Fruit fly (Drosophila melanogaster): ENCODE data around the gene GMF.

GMF gene

dm6 chr2L:16302773-16303279 is at the start of gene GMF (continued):
- TF ChIP-seq tin (GFP tag; optimal IDR thresholded peaks at IDR 0.05) (peak; percentile 37), CG16863 (GFP tag; optimal IDR thresholded peaks at IDR 0.05) (peak; percentile 1), Oaz (GFP tag; IDR thresholded peaks at IDR 0.05) (no peak), grau (tag; optimal IDR thresholded peaks at IDR 0.05) (peak; percentile 43), sd (tag; optimal IDR thresholded peaks at IDR 0.05) (peak; percentile 57), sens (GFP tag) (peak; percentile 82), jigr1 (GFP tag; IDR thresholded peaks at IDR 0.05) (peak; percentile 67; the same call in 1 of the 3 replicates), Scr (GFP tag; IDR thresholded peaks at IDR 0.05; ENCODE audit: partially characterized antibody) (peak; percentile 44; the same call in 1 of the 2 replicates), D19B (GFP tag; optimal IDR thresholded peaks at IDR 0.05) (peak; percentile 73), CG7987 (GFP tag; optimal IDR thresholded peaks at IDR 0.05) (no peak), knrl (GFP tag; IDR thresholded peaks at IDR 0.05; ENCODE audit: partially characterized antibody) (peak; percentile 46; the same call in 2 of the 3 replicates), Poxn (GFP tag; IDR thresholded peaks at IDR 0.05) (no peak), CG13287 (GFP tag; IDR thresholded peaks at IDR 0.05; ENCODE audit: partially characterized antibody) (0 out of 2 replicates have a peak, but pooled peaks have one; percentile 25), Dek (tag; optimal IDR thresholded peaks at IDR 0.05) (no peak), Dp (GFP tag; optimal IDR thresholded peaks at IDR 0.05) (peak; percentile 13), exex (tag; optimal IDR thresholded peaks at IDR 0.05) (peak; percentile 41), Spps (tag; optimal IDR thresholded peaks at IDR 0.05) (no peak), CG2712 (tag; optimal IDR thresholded peaks at IDR 0.05) (peak; percentile 68), CG8089 (GFP tag; optimal IDR thresholded peaks at IDR 0.05) (no peak), CG12155 (GFP tag; optimal IDR thresholded peaks at IDR 0.05) (peak; percentile 20), pita (GFP tag; optimal IDR thresholded peaks at IDR 0.05) (no peak), eve (GFP tag; optimal IDR thresholded peaks at IDR 0.05) (no peak), Rx (GFP tag; IDR thresholded peaks at IDR 0.05) (no peak), lola (GFP tag; optimal IDR thresholded peaks at IDR 0.05) (peak in 1 of 3 experiments; percentile 62), CG7556 (GFP tag; optimal IDR thresholded peaks at IDR 0.05) (peak; percentile 30), GATAe (GFP tag; conservative IDR thresholded peaks at IDR 0.05) (no peak), CG11456 (GFP tag; IDR thresholded peaks at IDR 0.05) (no peak), CG30431 (GFP tag; optimal IDR thresholded peaks at IDR 0.05) (no peak), Camta (GFP tag; optimal IDR thresholded peaks at IDR 0.05) (no peak), Ptx1 (GFP tag; IDR thresholded peaks at IDR 0.05) (0 out of 2 replicates have a peak, but pooled peaks have one; percentile 25), crp (GFP tag; optimal IDR thresholded peaks at IDR 0.05) (peak in 1 of 2 experiments; percentile 21), CG4360 (GFP tag; IDR thresholded peaks at IDR 0.05) (no peak), peb (GFP tag; IDR thresholded peaks at IDR 0.05) (no peak), CG4424 (GFP tag; optimal IDR thresholded peaks at IDR 0.05) (peak; percentile 48), CG14860 (GFP tag; IDR thresholded peaks at IDR 0.05; ENCODE audit: partially characterized antibody) (no peak), ERR (GFP tag; optimal IDR thresholded peaks at IDR 0.05) (no peak), HmgZ (tag; optimal IDR thresholded peaks at IDR 0.05) (no peak), CG14710 (tag; optimal IDR thresholded peaks at IDR 0.05) (peak; percentile 86), CG12659 (GFP tag; optimal IDR thresholded peaks at IDR 0.05) (peak; percentile 67), CG17361 (GFP tag; IDR thresholded peaks at IDR 0.05) (peak; percentile 78; the same call in 2 of the 3 replicates), Hr3 (GFP tag; optimal IDR thresholded peaks at IDR 0.05) (peak; percentile 37), pum (GFP tag; optimal IDR thresholded peaks at IDR 0.05) (no peak), NC2β (GFP tag; optimal IDR thresholded peaks at IDR 0.05) (peak; percentile 38), CG2199 (GFP tag; IDR thresholded peaks at IDR 0.05) (no peak), br (optimal IDR thresholded peaks at IDR 0.05) (no peak), pan (optimal IDR thresholded peaks at IDR 0.05) (no peak), pan (GFP tag; optimal IDR thresholded peaks at IDR 0.05 in 1 of 2, IDR thresholded peaks at IDR 0.05 in 1 of 2) (peak in 1 of 2 experiments; percentile 27), TFAM (GFP tag; optimal IDR thresholded peaks at IDR 0.05) (no peak), bsh (GFP tag; optimal IDR thresholded peaks at IDR 0.05) (peak in 1 of 2 experiments; percentile 40), tap (tag; optimal IDR thresholded peaks at IDR 0.05) (no peak), Hsf (GFP tag; optimal IDR thresholded peaks at IDR 0.05) (peak; percentile 25)

All from whole organism, embryonic.